Fruit fly (Drosophila melanogaster): ENCODE results near the gene TH1.

- TF ChIP-seq CTCF (optimal IDR thresholded peaks at IDR 0.05) (no peak), CG8478 (optimal IDR thresholded peaks at IDR 0.05) (no peak)
These were observed 30.7 kb upstream of the TH1 start, which contains the start of gene AnxB11 for dm6 chrX:16421899-16422412.
